Worm (Caenorhabditis elegans): ENCODE measurements around the gene qars-1.

Gene qars-1

ce11 chrIV:15042159-15042936 is 29.4 kb upstream of the qars-1 start (continued):
- TF ChIP-seq tbp1 (GFP tag; optimal IDR thresholded peaks at IDR 0.05) (peak; percentile 56), lin-40 (tag; optimal IDR thresholded peaks at IDR 0.05) (no peak), mcd-1 (GFP tag; IDR thresholded peaks at IDR 0.05) (peak; percentile 41; the same call in 1 of the 2 replicates), lin-26 (GFP tag; IDR thresholded peaks at IDR 0.05) (peak; percentile 67), ztf-18 (tag; optimal IDR thresholded peaks at IDR 0.05) (peak; percentile 76), dox-1 (GFP tag; IDR thresholded peaks at IDR 0.05) (peak; percentile 63), lin-54 (GFP tag; optimal IDR thresholded peaks at IDR 0.05) (peak; percentile 39), ceh-91 (GFP tag; IDR thresholded peaks at IDR 0.05) (no peak), F33H1.4 (GFP tag; IDR thresholded peaks at IDR 0.05) (peak; percentile 49), attf-3 (GFP tag; conservative IDR thresholded peaks at IDR 0.05) (no peak), ztf-22 (GFP tag; optimal IDR thresholded peaks at IDR 0.05) (no peak), snpc-1.3 (tag; optimal IDR thresholded peaks at IDR 0.05; ENCODE audit: insufficient read depth) (peak; percentile 47), ama-1 (optimal IDR thresholded peaks at IDR 0.05) (no peak), ama-1 (GFP tag; optimal IDR thresholded peaks at IDR 0.05) (peak in 1 of 2 experiments; percentile 45), nhr-120 (GFP tag; IDR thresholded peaks at IDR 0.05) (no peak), ztf-28 (GFP tag; IDR thresholded peaks at IDR 0.05) (0 out of 2 replicates have a peak, but pooled peaks have one; percentile 69), pbrm-1 (GFP tag; IDR thresholded peaks at IDR 0.05) (peak; percentile 40; the same call in 1 of the 2 replicates), Y67H2A.10 (GFP tag; conservative IDR thresholded peaks at IDR 0.05) (peak; percentile 50; the same call in 1 of the 2 replicates), Y53G8AR.9 (GFP tag; conservative IDR thresholded peaks at IDR 0.05) (0 out of 2 replicates have a peak, but pooled peaks have one; percentile 65), C06A6.2 (GFP tag; conservative IDR thresholded peaks at IDR 0.05) (no peak), attf-6 (GFP tag; IDR thresholded peaks at IDR 0.05) (peak; percentile 92), madf-6 (GFP tag; IDR thresholded peaks at IDR 0.05) (peak; percentile 22; the same call in 1 of the 2 replicates), nfya-1 (tag; optimal IDR thresholded peaks at IDR 0.05; ENCODE audit: borderline replicate concordance, insufficient read depth) (no peak), C17E4.6 (GFP tag; IDR thresholded peaks at IDR 0.05) (no peak), rpc-1 (optimal IDR thresholded peaks at IDR 0.05) (no peak), rpc-1 (tag; optimal IDR thresholded peaks at IDR 0.05) (no peak), Y79H2A.3 (GFP tag; conservative IDR thresholded peaks at IDR 0.05) (peak; percentile 50; the same call in 1 of the 2 replicates), nfyb-1 (GFP tag; IDR thresholded peaks at IDR 0.05) (peak; percentile 72)

- peak; percentile 7; the same call in 1 of the 2 replicates for TF ChIP-seq egrh-3 (GFP tag; IDR thresholded peaks at IDR 0.05)
- no peak for TF ChIP-seq cebp-2 (GFP tag; IDR thresholded peaks at IDR 0.05)
These were observed 28.1 kb upstream of the qars-1 start for ce11 chrIV:15041124-15041523.

ce11 chrIV:15039477-15039876 is 26.5 kb upstream of the qars-1 start, which contains the start of gene hrpu-1:
Gene hrpu-1, plus strand, starts transcription at chrIV:15039616.
- no peak for TF ChIP-seq ztf-25 (GFP tag; IDR thresholded peaks at IDR 0.05)
- TF ChIP-seq ztf-26 (tag; optimal IDR thresholded peaks at IDR 0.05), result peak; percentile 20
- no peak for TF ChIP-seq mes-4 (tag; optimal IDR thresholded peaks at IDR 0.05)
- TF ChIP-seq nhr-80 (tag; optimal IDR thresholded peaks at IDR 0.05), result peak; percentile 25
- TF ChIP-seq ekl-4 (GFP tag; IDR thresholded peaks at IDR 0.05), result peak; percentile 86
- TF ChIP-seq rpc-1 (optimal IDR thresholded peaks at IDR 0.05), result no peak
- no peak for TF ChIP-seq rpc-1 (tag; optimal IDR thresholded peaks at IDR 0.05)
- no peak for TF ChIP-seq mxl-1 (tag; optimal IDR thresholded peaks at IDR 0.05)
- peak; percentile 79 for TF ChIP-seq snpc-4 (GFP tag; optimal IDR thresholded peaks at IDR 0.05)
- TF ChIP-seq snpc-4 (tag; optimal IDR thresholded peaks at IDR 0.05), result peak; percentile 75 to 96 (median 87)
- TF ChIP-seq fkh-3 (tag; optimal IDR thresholded peaks at IDR 0.05), result no peak
- TF ChIP-seq F33H1.4 (GFP tag; IDR thresholded peaks at IDR 0.05), result peak; percentile 82
- TF ChIP-seq attf-6 (GFP tag; IDR thresholded peaks at IDR 0.05), result peak; percentile 95
- no peak for TF ChIP-seq tbx-9 (tag; optimal IDR thresholded peaks at IDR 0.05; ENCODE audit: borderline replicate concordance)
- TF ChIP-seq dpl-1 (GFP tag; optimal IDR thresholded peaks at IDR 0.05), result peak; percentile 72
- TF ChIP-seq D2030.7 (GFP tag; IDR thresholded peaks at IDR 0.05), result peak; percentile 76
- peak; percentile 59 for TF ChIP-seq him-1 (tag; optimal IDR thresholded peaks at IDR 0.05)
- TF ChIP-seq let-607 (tag; optimal IDR thresholded peaks at IDR 0.05), result peak; percentile 46 to 53
- TF ChIP-seq K11D2.4 (GFP tag; IDR thresholded peaks at IDR 0.05), result peak; percentile 66; the same call in 1 of the 2 replicates
- TF ChIP-seq efl-1 (GFP tag; optimal IDR thresholded peaks at IDR 0.05), result peak; percentile 88

Measured in whole organism, young adult.